Worm (Caenorhabditis elegans): ENCODE results near the gene C24A8.5.

DNA sequence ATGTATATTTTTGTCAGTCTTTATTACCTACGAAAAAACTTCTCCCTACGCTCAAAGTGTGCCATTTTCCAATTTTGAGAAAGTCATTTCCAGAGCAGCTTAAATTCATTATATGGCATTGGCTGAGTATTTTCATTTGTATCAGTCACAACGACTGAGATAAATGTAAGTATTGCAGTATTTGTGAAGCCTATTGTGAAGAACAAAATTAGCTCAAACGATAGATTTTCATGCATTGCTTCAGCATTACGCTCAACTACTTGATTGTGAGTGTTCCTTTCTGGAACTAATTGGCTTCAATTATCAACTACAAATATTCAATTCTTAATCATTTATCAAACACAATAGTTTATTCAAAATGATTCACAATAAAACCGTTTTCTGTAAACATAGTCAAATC, 49.0 kb upstream of the C24A8.5 start, which contains the start of gene R160.12:
- no peak for TF ChIP-seq zip-8 (tag; optimal IDR thresholded peaks at IDR 0.05)
- no peak for TF ChIP-seq mep-1 (tag; optimal IDR thresholded peaks at IDR 0.05)
- TF ChIP-seq ztf-11 (tag; optimal IDR thresholded peaks at IDR 0.05): no peak
- TF ChIP-seq snpc-4 (tag; optimal IDR thresholded peaks at IDR 0.05): no peak
- no peak for TF ChIP-seq elt-1 (tag; optimal IDR thresholded peaks at IDR 0.05; ENCODE audit: borderline replicate concordance, insufficient read depth)
- TF ChIP-seq unc-62 (GFP tag; optimal IDR thresholded peaks at IDR 0.05): no peak
- TF ChIP-seq ceh-43 (GFP tag; optimal IDR thresholded peaks at IDR 0.05): no peak
- TF ChIP-seq mls-2 (tag; optimal IDR thresholded peaks at IDR 0.05): no peak

Data from whole organism, mixed stage, embryonic.